Worm (Caenorhabditis elegans) whole organism, L1 larva: ENCODE results near the gene W02H5.2.
A peak's percentile ranks its signal among the peaks of the same experiment; 100 is the strongest.

Experiments
- C04F5.9 ChIP-seq: sonication (generic microtip); optimal IDR thresholded peaks from 2 replicates; lab custom pipeline; 2016; ENCODE audit warnings: missing genetic modification characterization, missing compliant biosample characterization
- C16A3.4 ChIP-seq: fragments of 150-350 bp; optimal IDR thresholded peaks from 2 replicates; lab custom pipeline; 2014; ENCODE audit warnings: missing biosample characterization, missing genetic modification characterization
- C34B4.2 ChIP-seq: sonication (generic microtip); optimal IDR thresholded peaks from 2 replicates; lab custom pipeline; 2017; ENCODE audit warnings: mild to moderate bottlenecking, missing genetic modification characterization, missing compliant biosample characterization
- alr-1 ChIP-seq: fragments of 200-800 bp; sonication (Bioruptor generic); optimal IDR thresholded peaks from 2 replicates; lab custom pipeline; 2018; ENCODE audit warnings: borderline replicate concordance, mild to moderate bottlenecking, missing genetic modification characterization, missing compliant biosample characterization
- aly-2 ChIP-seq: fragments of 150-350 bp; optimal IDR thresholded peaks from 2 replicates; lab custom pipeline; 2014; ENCODE audit warnings: missing biosample characterization, missing genetic modification characterization
- ama-1 ChIP-seq: fragments of 150-350 bp; optimal IDR thresholded peaks from 2 replicates; lab custom pipeline; 2014
- blmp-1 ChIP-seq: fragments of 150-350 bp; optimal IDR thresholded peaks from 2 replicates; lab custom pipeline; 2014; ENCODE audit warnings: missing biosample characterization, missing genetic modification characterization
- ceh-8 ChIP-seq: fragments of 200-800 bp; sonication (Bioruptor generic); optimal IDR thresholded peaks from 2 replicates; lab custom pipeline; 2018; ENCODE audit warnings: mild to moderate bottlenecking, missing genetic modification characterization, moderate library complexity, missing compliant biosample characterization
- ceh-90 ChIP-seq: sonication (generic microtip); optimal IDR thresholded peaks from 2 replicates; lab custom pipeline; 2016; ENCODE audit warnings: missing genetic modification characterization, missing compliant biosample characterization
- dpl-1 ChIP-seq, 3 experiments: fragments of 150-350 bp in 2 of 3; sonication (generic microtip) in 1 of 3; optimal IDR thresholded peaks; 2 replicates each; lab custom pipeline; 2014 to 2017; ENCODE audit warnings: missing biosample characterization in 3 of 3, missing genetic modification characterization in 3 of 3, missing genetic modification reagents in 3 of 3
- dsc-1 ChIP-seq: sonication (generic microtip); optimal IDR thresholded peaks from 2 replicates; lab custom pipeline; 2016; ENCODE audit warnings: mild to moderate bottlenecking, missing genetic modification characterization, missing compliant biosample characterization
- efl-3 ChIP-seq: fragments of 200-800 bp; sonication (Bioruptor generic); optimal IDR thresholded peaks from 2 replicates; lab custom pipeline; 2018; ENCODE audit warnings: mild to moderate bottlenecking, missing genetic modification characterization, missing compliant biosample characterization
- egl-13 ChIP-seq: sonication (generic microtip); optimal IDR thresholded peaks from 2 replicates; lab custom pipeline; 2016; ENCODE audit warnings: missing genotype, missing genetic modification reagents, missing genetic modification characterization, missing compliant biosample characterization
- egl-27 ChIP-seq, 2 experiments: fragments of 150-350 bp in 1 of 2; sonication (generic microtip); optimal IDR thresholded peaks; 3 replicates each; lab custom pipeline; 2017 to 2018; ENCODE audit warnings: missing biosample characterization in 2 of 2, missing genetic modification characterization in 2 of 2, missing genetic modification reagents in 2 of 2
- elt-2 ChIP-seq: sonication (generic microtip); optimal IDR thresholded peaks from 2 replicates; lab custom pipeline; 2016; ENCODE audit warnings: missing genetic modification characterization, mild to moderate bottlenecking, inconsistent platforms, missing compliant biosample characterization, missing genetic modification reagents
- fkh-4 ChIP-seq: sonication (generic microtip); optimal IDR thresholded peaks from 2 replicates; lab custom pipeline; 2016; ENCODE audit warnings: missing compliant biosample characterization, missing genetic modification characterization, borderline replicate concordance
- fkh-8 ChIP-seq: sonication (generic microtip); optimal IDR thresholded peaks from 2 replicates; lab custom pipeline; 2016; ENCODE audit warnings: mild to moderate bottlenecking, missing genetic modification characterization, missing compliant biosample characterization
- fos-1 ChIP-seq: fragments of 150-350 bp; optimal IDR thresholded peaks from 2 replicates; lab custom pipeline; 2014; ENCODE audit warnings: missing biosample characterization, missing genetic modification characterization
- grh-1 ChIP-seq: fragments of 200-800 bp; sonication (Bioruptor generic); IDR thresholded peaks from 2 replicates; pipeline ENCODE4 v1.3.6; 2022; ENCODE audit warnings: missing genetic modification reagents, missing genetic modification characterization, missing compliant biosample characterization
- hlh-4 ChIP-seq: sonication (generic microtip); optimal IDR thresholded peaks from 2 replicates; lab custom pipeline; 2016; ENCODE audit warnings: mild to moderate bottlenecking, missing genetic modification characterization, missing compliant biosample characterization
- irx-1 ChIP-seq: sonication (generic microtip); optimal IDR thresholded peaks from 2 replicates; lab custom pipeline; 2016; ENCODE audit warnings: missing genetic modification characterization, missing compliant biosample characterization
- isw-1 ChIP-seq: fragments of 200-800 bp; sonication (Bioruptor generic); IDR thresholded peaks from 2 replicates; pipeline ENCODE4 v1.3.6; 2022; ENCODE audit warnings: missing genetic modification characterization, missing compliant biosample characterization
- jun-1 ChIP-seq: fragments of 150-350 bp; optimal IDR thresholded peaks from 2 replicates; lab custom pipeline; 2014; ENCODE audit warnings: missing biosample characterization, missing genetic modification reagents, missing genetic modification characterization
- lin-13 ChIP-seq: fragments of 150-350 bp; optimal IDR thresholded peaks from 2 replicates; lab custom pipeline; 2014; ENCODE audit warnings: missing biosample characterization, missing genetic modification reagents, missing genetic modification characterization
- lin-14 ChIP-seq: fragments of 200-800 bp; sonication (Bioruptor generic); optimal IDR thresholded peaks from 2 replicates; lab custom pipeline; 2018; ENCODE audit warnings: mild to moderate bottlenecking, missing genetic modification characterization, moderate library complexity, missing compliant biosample characterization
- lin-35 ChIP-seq, 2 experiments: fragments of 150-350 bp; optimal IDR thresholded peaks; 2 replicates each; lab custom pipeline; 2014; ENCODE audit warnings: missing biosample characterization in 2 of 2, missing genetic modification characterization in 2 of 2, missing genetic modification reagents in 2 of 2
- lin-39 ChIP-seq: fragments of 150-350 bp; optimal IDR thresholded peaks from 2 replicates; lab custom pipeline; 2014; ENCODE audit warnings: missing biosample characterization, missing genetic modification reagents, missing genetic modification characterization
- lir-3 ChIP-seq: sonication (generic microtip); optimal IDR thresholded peaks from 2 replicates; lab custom pipeline; 2016; ENCODE audit warnings: mild to moderate bottlenecking, missing genetic modification characterization, moderate library complexity, missing compliant biosample characterization; ENCODE audit not compliant: poor library complexity
- mdl-1 ChIP-seq, 2 experiments: fragments of 150-350 bp; optimal IDR thresholded peaks; 2 replicates each; lab custom pipeline; 2014 to 2017; ENCODE audit warnings: missing biosample characterization in 2 of 2, missing genetic modification characterization in 2 of 2, inconsistent platforms in 1 of 2
- mef-2 ChIP-seq: fragments of 150-350 bp; optimal IDR thresholded peaks from 2 replicates; lab custom pipeline; 2014; ENCODE audit warnings: missing biosample characterization, missing genetic modification characterization
- mep-1 ChIP-seq: fragments of 150-350 bp; optimal IDR thresholded peaks from 2 replicates; lab custom pipeline; 2014; ENCODE audit warnings: missing biosample characterization, missing genetic modification characterization
- nhr-11 ChIP-seq: fragments of 150-350 bp; optimal IDR thresholded peaks from 2 replicates; lab custom pipeline; 2014; ENCODE audit warnings: missing biosample characterization, missing genetic modification characterization
- nhr-12 ChIP-seq: sonication (generic microtip); optimal IDR thresholded peaks from 2 replicates; lab custom pipeline; 2017; ENCODE audit warnings: missing biosample characterization, missing genetic modification characterization
- nhr-19 ChIP-seq: fragments of 200-800 bp; sonication (Bioruptor generic); conservative IDR thresholded peaks from 2 replicates; pipeline ENCODE4 v1.3.6; 2022; ENCODE audit warnings: missing genetic modification characterization, missing compliant biosample characterization
- nhr-237 ChIP-seq: fragments of 150-350 bp; optimal IDR thresholded peaks from 2 replicates; lab custom pipeline; 2014; ENCODE audit warnings: missing biosample characterization, missing genetic modification characterization
- nhr-28 ChIP-seq: fragments of 150-350 bp; optimal IDR thresholded peaks from 2 replicates; lab custom pipeline; 2014; ENCODE audit warnings: missing biosample characterization, missing genetic modification characterization
- nhr-47 ChIP-seq: sonication (generic microtip); optimal IDR thresholded peaks from 2 replicates; lab custom pipeline; 2016; ENCODE audit warnings: mild to moderate bottlenecking, missing genetic modification characterization, moderate library complexity, missing compliant biosample characterization
- nhr-71 ChIP-seq: sonication (generic microtip); optimal IDR thresholded peaks from 2 replicates; lab custom pipeline; 2016; ENCODE audit warnings: mild to moderate bottlenecking, missing genetic modification characterization, moderate library complexity, missing compliant biosample characterization
- nhr-76 ChIP-seq: sonication (generic microtip); optimal IDR thresholded peaks from 2 replicates; lab custom pipeline; 2017; ENCODE audit warnings: missing biosample characterization, missing genetic modification characterization
- nhr-85 ChIP-seq: sonication (generic microtip); peaks from one replicate; lab custom pipeline; 2016; ENCODE audit warnings: missing genetic modification characterization, inconsistent platforms, missing compliant biosample characterization
- nhr-90 ChIP-seq: sonication (generic microtip); optimal IDR thresholded peaks from 2 replicates; lab custom pipeline; 2016; ENCODE audit warnings: mild to moderate bottlenecking, missing genetic modification characterization, missing compliant biosample characterization; ENCODE audit not compliant: poor library complexity
- pag-3 ChIP-seq: sonication (generic microtip); optimal IDR thresholded peaks from 2 replicates; lab custom pipeline; 2017; ENCODE audit warnings: missing genetic modification characterization, mild to moderate bottlenecking, missing compliant biosample characterization, antibody characterized with exemption, borderline replicate concordance; ENCODE audit not compliant: insufficient read depth
- skn-1 ChIP-seq: fragments of 150-350 bp; optimal IDR thresholded peaks from 2 replicates; lab custom pipeline; 2014; ENCODE audit warnings: missing biosample characterization, missing genetic modification characterization
- sox-4 ChIP-seq: sonication (generic microtip); optimal IDR thresholded peaks from 2 replicates; lab custom pipeline; 2016; ENCODE audit warnings: missing genetic modification characterization, missing compliant biosample characterization
- sptf-1 ChIP-seq: fragments of 150-350 bp; optimal IDR thresholded peaks from 2 replicates; lab custom pipeline; 2014; ENCODE audit warnings: missing biosample characterization, missing genetic modification characterization
- sup-37 ChIP-seq: fragments of 200-800 bp; sonication (Bioruptor generic); optimal IDR thresholded peaks from 2 replicates; lab custom pipeline; 2018; ENCODE audit warnings: mild to moderate bottlenecking, missing genetic modification characterization, missing compliant biosample characterization
- tbx-2 ChIP-seq: sonication (generic microtip); optimal IDR thresholded peaks from 2 replicates; lab custom pipeline; 2016; ENCODE audit warnings: missing genetic modification characterization, missing compliant biosample characterization
- tlp-1 ChIP-seq: fragments of 150-350 bp; optimal IDR thresholded peaks from 2 replicates; lab custom pipeline; 2014; ENCODE audit warnings: missing biosample characterization, missing genetic modification characterization
- unc-62 ChIP-seq: fragments of 150-350 bp; optimal IDR thresholded peaks from 2 replicates; lab custom pipeline; 2014; ENCODE audit warnings: missing biosample characterization, missing genetic modification reagents, missing genetic modification characterization
- unc-86 ChIP-seq: sonication (generic microtip); optimal IDR thresholded peaks from 2 replicates; lab custom pipeline; 2016; ENCODE audit warnings: missing genetic modification characterization, missing compliant biosample characterization
- unc-98 ChIP-seq: fragments of 200-800 bp; sonication (Bioruptor generic); IDR thresholded peaks from 2 replicates; pipeline ENCODE4 v1.3.6; 2022; ENCODE audit warnings: missing genetic modification characterization, missing compliant biosample characterization
- xbp-1 ChIP-seq: sonication (generic microtip); optimal IDR thresholded peaks from 2 replicates; lab custom pipeline; 2016; ENCODE audit warnings: missing genetic modification characterization, missing compliant biosample characterization
- zag-1 ChIP-seq: fragments of 150-350 bp; optimal IDR thresholded peaks from 2 replicates; lab custom pipeline; 2014; ENCODE audit warnings: missing biosample characterization, missing genetic modification characterization
- ztf-4 ChIP-seq: fragments of 150-350 bp; optimal IDR thresholded peaks from 2 replicates; lab custom pipeline; 2014; ENCODE audit warnings: missing biosample characterization, missing genetic modification characterization

Gene W02H5.2

DNA sequence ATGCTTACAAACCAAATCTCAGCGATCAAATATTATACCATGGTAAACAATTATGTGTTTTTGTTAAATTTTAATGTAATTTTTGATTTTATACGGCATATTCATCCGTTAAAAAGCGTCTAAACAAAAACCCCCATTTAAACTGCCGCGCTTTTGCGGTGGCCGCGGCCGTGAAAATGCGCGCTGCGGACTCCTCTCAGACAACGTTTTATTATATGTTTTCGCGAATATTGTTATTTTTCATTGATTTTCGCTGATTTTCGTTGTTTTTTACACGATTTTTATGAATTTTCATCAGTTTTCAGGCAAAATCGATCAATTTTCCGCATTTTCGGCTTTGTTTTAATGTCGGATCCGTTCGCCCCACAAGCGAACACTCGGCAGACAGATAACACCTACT, 590 bp upstream of the W02H5.2 start, which contains the start of gene W02H5.19 (continued):
- TF ChIP-seq irx-1 (tag; lab: Kevin White, UChicago) (peak; percentile 97), unc-62 (no peak), zag-1 (tag; lab: Kevin White, UChicago) (no peak), egl-27 (tag; optimal IDR thresholded peaks at IDR 0.05; lab: Kevin White, UChicago) (no peak), fos-1 (tag; lab: Kevin White, UChicago) (peak; percentile 7), nhr-71 (tag; lab: Kevin White, UChicago) (peak; percentile 96), tlp-1 (no peak), egl-13 (tag; lab: Kevin White, UChicago) (peak; percentile 95), isw-1 (GFP tag; lab: Robert Waterston, UW) (peak; percentile 84), jun-1 (tag; lab: Kevin White, UChicago) (no peak), nhr-85 (peak; percentile 96), tbx-2 (tag; lab: Kevin White, UChicago) (peak; percentile 96), efl-3 (GFP tag; lab: Kevin White, UChicago) (peak; percentile 74), lin-13 (GFP tag; lab: Kevin White, UChicago) (peak; percentile 67), unc-98 (peak; percentile 79), nhr-12 (tag; lab: Kevin White, UChicago) (no peak), blmp-1 (tag; lab: Kevin White, UChicago) (peak; percentile 61), nhr-90 (tag; lab: Kevin White, UChicago) (peak; percentile 97), nhr-47 (tag; lab: Kevin White, UChicago) (peak; percentile 95), fkh-4 (tag; lab: Kevin White, UChicago) (peak; percentile 98), skn-1 (peak; percentile 69), sox-4 (tag; lab: Kevin White, UChicago) (peak; percentile 96), C16A3.4 (peak; percentile 64), elt-2 (tag; lab: Kevin White, UChicago) (peak; percentile 84), xbp-1 (tag; lab: Kevin White, UChicago) (peak; percentile 94), mdl-1 (tag; optimal IDR thresholded peaks at IDR 0.05; lab: Kevin White, UChicago) (peak in 1 of 2 experiments; percentile 42), lin-39 (tag; lab: Kevin White, UChicago) (peak; percentile 70), pag-3 (tag; lab: Kevin White, UChicago) (no peak), dpl-1 (GFP tag; optimal IDR thresholded peaks at IDR 0.05; lab: Kevin White, UChicago) (peak; percentile 94 to 98 (median 97)), ztf-4 (tag; lab: Kevin White, UChicago) (peak; percentile 20), hlh-4 (tag; lab: Kevin White, UChicago) (peak; percentile 91), ceh-8 (GFP tag; lab: Kevin White, UChicago) (peak; percentile 90), C34B4.2 (tag; lab: Kevin White, UChicago) (peak; percentile 56), C04F5.9 (peak; percentile 90), alr-1 (tag; lab: Kevin White, UChicago) (no peak), nhr-19 (GFP tag; lab: Robert Waterston, UW) (peak; percentile 89), aly-2 (tag; lab: Kevin White, UChicago) (no peak), grh-1 (GFP tag; lab: Robert Waterston, UW) (peak; percentile 78), mef-2 (tag; lab: Kevin White, UChicago) (no peak), unc-86 (peak; percentile 88), sup-37 (peak; percentile 78), lin-14 (GFP tag; lab: Kevin White, UChicago) (no peak), nhr-76 (tag; lab: Kevin White, UChicago) (no peak), dsc-1 (tag; lab: Kevin White, UChicago) (peak; percentile 97), lin-35 (GFP tag; optimal IDR thresholded peaks at IDR 0.05; lab: Kevin White, UChicago) (peak; percentile 97 to 98), ceh-90 (tag; lab: Kevin White, UChicago) (peak; percentile 96), lir-3 (no peak), sptf-1 (tag; lab: Kevin White, UChicago) (no peak), nhr-11 (tag; lab: Kevin White, UChicago) (peak; percentile 43), nhr-237 (tag; lab: Kevin White, UChicago) (no peak), fkh-8 (tag; lab: Kevin White, UChicago) (peak; percentile 82), mep-1 (tag; lab: Kevin White, UChicago) (peak; percentile 74), ama-1 (lab: Kevin White, UChicago) (no peak), nhr-28 (tag; lab: Kevin White, UChicago) (no peak)
